Fruit fly (Drosophila melanogaster) whole organism, embryonic: ENCODE measurements around the gene Fmr1.

ENCODE experiments used
- B-H2 ChIP-seq: fragments of 200-800 bp; sonication (Bioruptor generic); optimal IDR thresholded peaks from 2 replicates; lab custom pipeline; 2018; ENCODE audit warnings: missing biosample characterization, mild to moderate bottlenecking, missing genetic modification characterization
- CG10462 ChIP-seq: fragments of 200-800 bp; sonication (Bioruptor generic); optimal IDR thresholded peaks from 2 replicates; lab custom pipeline; 2016; ENCODE audit warnings: missing biosample characterization, missing genetic modification characterization
- CG12391 ChIP-seq: fragments of 200-800 bp; sonication (Bioruptor generic); optimal IDR thresholded peaks from 3 replicates; lab custom pipeline; 2018; ENCODE audit warnings: missing biosample characterization, mild to moderate bottlenecking, missing genetic modification characterization, moderate library complexity
- CG13287 ChIP-seq: fragments of 200-800 bp; sonication (Bioruptor generic); IDR thresholded peaks from 2 replicates; pipeline ENCODE4 v1.3.6; 2022; ENCODE audit warnings: missing biosample characterization, missing genetic modification characterization; ENCODE audit not compliant: partially characterized antibody
- CG13296 ChIP-seq: fragments of 200-800 bp; sonication (Bioruptor generic); optimal IDR thresholded peaks from 3 replicates; lab custom pipeline; 2018; ENCODE audit warnings: missing biosample characterization, mild to moderate bottlenecking, missing genetic modification characterization
- CG13894 ChIP-seq: fragments of 200-800 bp; sonication (Bioruptor generic); optimal IDR thresholded peaks from 3 replicates; lab custom pipeline; 2018; ENCODE audit warnings: missing biosample characterization, mild to moderate bottlenecking, missing genetic modification characterization, moderate library complexity
- CG15696 ChIP-seq: fragments of 200-800 bp; sonication (Bioruptor generic); optimal IDR thresholded peaks from 2 replicates; lab custom pipeline; 2019; ENCODE audit warnings: missing biosample characterization, mild to moderate bottlenecking, missing genetic modification characterization, moderate library complexity
- CG17912 ChIP-seq: fragments of 200-800 bp; sonication (Bioruptor generic); optimal IDR thresholded peaks from 2 replicates; lab custom pipeline; 2018; ENCODE audit warnings: missing biosample characterization, mild to moderate bottlenecking, missing genetic modification characterization
- CG2116 ChIP-seq: fragments of 200-800 bp; sonication (Bioruptor generic); optimal IDR thresholded peaks from 3 replicates; lab custom pipeline; 2018; ENCODE audit warnings: missing biosample characterization, mild to moderate bottlenecking, missing genetic modification characterization
- CG2889 ChIP-seq: fragments of 200-800 bp; sonication (Bioruptor generic); IDR thresholded peaks from 3 replicates; pipeline ENCODE4 v1.3.6; 2022; ENCODE audit warnings: missing biosample characterization, missing genetic modification characterization
- CG3065 ChIP-seq: fragments of 200-800 bp; sonication (Bioruptor generic); optimal IDR thresholded peaks from 2 replicates; lab custom pipeline; 2016; ENCODE audit warnings: missing biosample characterization, missing genetic modification characterization
- CG4328 ChIP-seq: fragments of 200-800 bp; sonication (Bioruptor generic); optimal IDR thresholded peaks from 3 replicates; lab custom pipeline; 2017; ENCODE audit warnings: missing biosample characterization, missing genetic modification reagents, missing genetic modification characterization
- CG7786 ChIP-seq: fragments of 200-800 bp; sonication (Bioruptor generic); optimal IDR thresholded peaks from 2 replicates; lab custom pipeline; 2016; ENCODE audit warnings: missing biosample characterization, missing genetic modification characterization
- CG8089 ChIP-seq: fragments of 200-800 bp; sonication (Bioruptor generic); optimal IDR thresholded peaks from 3 replicates; lab custom pipeline; 2016; ENCODE audit warnings: missing biosample characterization, missing genetic modification characterization
- CG8765 ChIP-seq: fragments of 200-800 bp; sonication (Bioruptor generic); IDR thresholded peaks from 2 replicates; pipeline ENCODE4 v1.3.6; 2022; ENCODE audit warnings: missing biosample characterization, missing genetic modification characterization
- CG8944 ChIP-seq: fragments of 200-800 bp; sonication (Bioruptor generic); optimal IDR thresholded peaks from 3 replicates; lab custom pipeline; 2016; ENCODE audit warnings: missing biosample characterization, missing genetic modification characterization
- CG9727 ChIP-seq: fragments of 200-800 bp; sonication (Bioruptor generic); optimal IDR thresholded peaks from 3 replicates; lab custom pipeline; 2017; ENCODE audit warnings: missing biosample characterization, mild to moderate bottlenecking, missing genetic modification characterization
- CoRest ChIP-seq: fragments of 200-800 bp; sonication (Bioruptor generic); optimal IDR thresholded peaks from 3 replicates; lab custom pipeline; 2018; ENCODE audit warnings: missing biosample characterization, mild to moderate bottlenecking, missing genetic modification characterization, moderate library complexity
- Dad ChIP-seq: fragments of 200-800 bp; sonication (Bioruptor generic); optimal IDR thresholded peaks from 3 replicates; lab custom pipeline; 2016; ENCODE audit warnings: missing biosample characterization, missing genetic modification characterization
- Doc2 ChIP-seq: fragments of 200-800 bp; sonication (Bioruptor generic); IDR thresholded peaks from 2 replicates; pipeline ENCODE4 v1.3.6; 2022; ENCODE audit warnings: missing biosample characterization, missing genetic modification characterization
- E2f1 ChIP-seq: fragments of 200-800 bp; sonication (Bioruptor generic); IDR thresholded peaks from 2 replicates; pipeline ENCODE4 v1.3.6; 2022; ENCODE audit warnings: missing biosample characterization, missing genetic modification characterization
- Eip74EF ChIP-seq, 2 experiments: fragments of 200-800 bp in 1 of 2; fragments of >200 bp in 1 of 2; sonication (Bioruptor generic) in 1 of 2; optimal IDR thresholded peaks; 2 replicates each; lab custom pipeline; 2017 to 2019; ENCODE audit warnings: missing biosample characterization in 2 of 2, missing genetic modification characterization in 2 of 2, mild to moderate bottlenecking in 1 of 2, moderate library complexity in 1 of 2
- H2.0 ChIP-seq: fragments of 200-800 bp; sonication (Bioruptor generic); IDR thresholded peaks from 2 replicates; pipeline ENCODE4 v1.3.6; 2022; ENCODE audit warnings: missing biosample characterization, missing genetic modification characterization
- HLH4C ChIP-seq: fragments of 200-800 bp; sonication (Bioruptor generic); IDR thresholded peaks from 3 replicates; pipeline ENCODE4 v1.3.6; 2022; ENCODE audit warnings: missing biosample characterization, missing genetic modification characterization; ENCODE audit not compliant: partially characterized antibody
- Hey ChIP-seq: fragments of 200-800 bp; sonication (Bioruptor generic); optimal IDR thresholded peaks from 3 replicates; lab custom pipeline; 2018; ENCODE audit warnings: missing biosample characterization, mild to moderate bottlenecking, missing genetic modification characterization
- Hr51 ChIP-seq, 2 experiments: fragments of 200-800 bp; sonication (Bioruptor generic); optimal IDR thresholded peaks; 2 replicates in 1 of 2; 3 replicates in 1 of 2; lab custom pipeline; 2016 to 2018; ENCODE audit warnings: missing biosample characterization in 2 of 2, missing genetic modification characterization in 2 of 2, mild to moderate bottlenecking in 1 of 2, moderate library complexity in 1 of 2
- Mad ChIP-seq: fragments of 200-800 bp; sonication (Bioruptor generic); optimal IDR thresholded peaks from 2 replicates; lab custom pipeline; 2016; ENCODE audit warnings: missing biosample characterization, missing genetic modification characterization
- Med ChIP-seq: fragments of 200-800 bp; sonication (Bioruptor generic); peaks from one replicate; lab custom pipeline; 2016; ENCODE audit warnings: missing biosample characterization, missing genetic modification characterization, mild to moderate bottlenecking, inconsistent platforms, moderate library complexity
- NC2β ChIP-seq: fragments of 200-800 bp; sonication (Bioruptor generic); optimal IDR thresholded peaks from 2 replicates; lab custom pipeline; 2016; ENCODE audit warnings: missing biosample characterization, missing genetic modification characterization
- Opbp ChIP-seq: fragments of 200-800 bp; sonication (Bioruptor generic); IDR thresholded peaks from 3 replicates; pipeline ENCODE4 v1.3.6; 2022; ENCODE audit warnings: missing biosample characterization, missing genetic modification characterization; ENCODE audit not compliant: partially characterized antibody
- Sry-β ChIP-seq: fragments of 200-800 bp; sonication (Bioruptor generic); optimal IDR thresholded peaks from 2 replicates; lab custom pipeline; 2018; ENCODE audit warnings: missing biosample characterization, mild to moderate bottlenecking, missing genetic modification characterization, moderate library complexity
- Sry-δ ChIP-seq: fragments of 200-800 bp; sonication (Bioruptor generic); optimal IDR thresholded peaks from 2 replicates; lab custom pipeline; 2016; ENCODE audit warnings: missing biosample characterization, missing genetic modification characterization
- Tbp ChIP-seq: fragments of >200 bp; optimal IDR thresholded peaks from 2 replicates; lab custom pipeline; 2018; ENCODE audit warnings: missing biosample characterization, missing genetic modification characterization
- bowl ChIP-seq: fragments of 200-800 bp; sonication (Bioruptor generic); IDR thresholded peaks from 2 replicates; pipeline ENCODE4 v1.3.6; 2022; ENCODE audit warnings: missing biosample characterization, missing genetic modification characterization
- bsh ChIP-seq, 2 experiments: fragments of 200-800 bp; sonication (Bioruptor generic); optimal IDR thresholded peaks; 2 replicates each; lab custom pipeline; 2017 to 2018; ENCODE audit warnings: mild to moderate bottlenecking in 2 of 2, missing biosample characterization in 2 of 2, missing genetic modification characterization in 2 of 2, moderate library complexity in 1 of 2
- cato ChIP-seq: fragments of 200-800 bp; sonication (Bioruptor generic); optimal IDR thresholded peaks from 2 replicates; lab custom pipeline; 2016; ENCODE audit warnings: missing biosample characterization, missing genetic modification characterization, borderline replicate concordance
- chinmo ChIP-seq: fragments of 200-800 bp; sonication (Bioruptor generic); IDR thresholded peaks from 4 replicates; pipeline ENCODE4 v1.3.6; 2022; ENCODE audit warnings: missing biosample characterization, missing genetic modification characterization; ENCODE audit not compliant: partially characterized antibody
- dmrt11E ChIP-seq: fragments of 200-800 bp; sonication (Bioruptor generic); optimal IDR thresholded peaks from 3 replicates; lab custom pipeline; 2018; ENCODE audit warnings: missing biosample characterization, mild to moderate bottlenecking, missing genetic modification characterization, moderate library complexity
- exex ChIP-seq: fragments of 200-800 bp; sonication (Bioruptor generic); optimal IDR thresholded peaks from 4 replicates; lab custom pipeline; 2018; ENCODE audit warnings: missing biosample characterization, mild to moderate bottlenecking, missing genetic modification characterization, moderate library complexity
- grau ChIP-seq: fragments of 200-800 bp; optimal IDR thresholded peaks from 3 replicates; lab custom pipeline; 2019; ENCODE audit warnings: missing biosample characterization, mild to moderate bottlenecking, missing genetic modification characterization, moderate library complexity
- ham ChIP-seq: fragments of 200-800 bp; sonication (Bioruptor generic); IDR thresholded peaks from 2 replicates; pipeline ENCODE4 v1.3.6; 2022; ENCODE audit warnings: missing biosample characterization, missing genetic modification characterization
- hkb ChIP-seq, 2 experiments: fragments of 200-800 bp in 1 of 2; fragments of >200 bp in 1 of 2; sonication (Bioruptor generic) in 1 of 2; IDR thresholded peaks in 1 of 2; optimal IDR thresholded peaks in 1 of 2; 2 replicates each; pipeline versions ENCODE4 v1.3.6 to Lab custom; 2017 to 2022; ENCODE audit warnings: missing biosample characterization in 1 of 2, missing genetic modification characterization in 1 of 2
- mld ChIP-seq: fragments of 200-800 bp; sonication (Bioruptor generic); IDR thresholded peaks from 3 replicates; pipeline ENCODE4 v1.3.6; 2022; ENCODE audit warnings: missing biosample characterization, missing genetic modification characterization; ENCODE audit not compliant: partially characterized antibody
- onecut ChIP-seq: fragments of 200-800 bp; sonication (Bioruptor generic); IDR thresholded peaks from 2 replicates; pipeline ENCODE4 v1.3.6; 2022; ENCODE audit warnings: missing biosample characterization, missing genetic modification characterization
- org-1 ChIP-seq: fragments of 200-800 bp; sonication (Bioruptor generic); optimal IDR thresholded peaks from 2 replicates; lab custom pipeline; 2017; ENCODE audit warnings: missing biosample characterization, missing genetic modification characterization
- sens ChIP-seq: fragments of 200-800 bp; sonication (Bioruptor generic); peaks from one replicate; lab custom pipeline; 2016; ENCODE audit warnings: missing biosample characterization, missing genetic modification characterization
- slou ChIP-seq: fragments of 200-800 bp; sonication (Bioruptor generic); optimal IDR thresholded peaks from 3 replicates; lab custom pipeline; 2016; ENCODE audit warnings: missing biosample characterization, missing genetic modification characterization
- tap ChIP-seq: fragments of 200-800 bp; optimal IDR thresholded peaks from 3 replicates; lab custom pipeline; 2019; ENCODE audit warnings: missing biosample characterization, mild to moderate bottlenecking, missing genetic modification characterization, moderate library complexity
- tgo ChIP-seq: fragments of 200-800 bp; sonication (Bioruptor generic); IDR thresholded peaks from 3 replicates; pipeline ENCODE4 v1.3.6; 2022; ENCODE audit warnings: missing biosample characterization, missing genetic modification characterization
- tx ChIP-seq: fragments of 200-800 bp; sonication (Bioruptor generic); optimal IDR thresholded peaks from 2 replicates; lab custom pipeline; 2016; ENCODE audit warnings: missing biosample characterization, missing genetic modification characterization

Gene Fmr1

DNA sequence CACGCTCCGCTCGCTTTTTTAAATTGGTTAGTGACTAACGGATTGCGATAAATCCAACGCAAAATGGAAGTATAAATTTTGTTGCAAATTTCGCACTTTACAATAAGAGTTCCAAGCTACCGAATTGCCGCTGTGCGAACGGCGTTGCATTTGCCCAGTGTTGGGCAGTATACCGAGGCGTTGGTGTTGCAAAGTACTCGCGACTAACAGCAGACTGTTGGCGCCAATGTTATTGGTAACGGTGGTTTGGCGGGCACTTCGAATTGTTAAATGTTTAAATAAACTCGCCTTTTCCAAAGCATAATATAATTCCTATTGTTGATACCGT lies 24.4 kb upstream of the Fmr1 start (continued):
- TF ChIP-seq dmrt11E (tag; lab: Kevin White, UChicago), result no peak
- no peak for TF ChIP-seq CG17912 (GFP tag; lab: Kevin White, UChicago)
- peak; percentile 26 for TF ChIP-seq exex (tag; lab: Kevin White, UChicago)
- no peak for TF ChIP-seq CG3065
- no peak for TF ChIP-seq cato (GFP tag; lab: Kevin White, UChicago)
- TF ChIP-seq CG8765 (GFP tag; lab: Robert Waterston, UW), result no peak
- TF ChIP-seq mld (GFP tag; lab: Robert Waterston, UW), result no peak
- peak; percentile 26 for TF ChIP-seq Mad
- TF ChIP-seq E2f1, result peak; percentile 29; the same call in 1 of the 2 replicates
- TF ChIP-seq CG9727 (GFP tag; lab: Kevin White, UChicago), result no peak
- TF ChIP-seq CoRest (tag; lab: Kevin White, UChicago), result peak; percentile 11
- TF ChIP-seq slou (GFP tag; lab: Kevin White, UChicago), result no peak
- no peak for TF ChIP-seq hkb (optimal IDR thresholded peaks at IDR 0.05; lab: Kevin White, UChicago)
- peak; percentile 44; the same call in 1 of the 2 replicates for TF ChIP-seq hkb (GFP tag; IDR thresholded peaks at IDR 0.05; lab: Robert Waterston, UW)
- TF ChIP-seq bsh (GFP tag; optimal IDR thresholded peaks at IDR 0.05; lab: Kevin White, UChicago), result peak in 1 of 2 experiments; percentile 13
- no peak for TF ChIP-seq CG4328
- peak; percentile 4 for TF ChIP-seq grau
- TF ChIP-seq bowl, result no peak
- no peak for TF ChIP-seq CG2889 (GFP tag; lab: Robert Waterston, UW)
- TF ChIP-seq onecut, result no peak
- peak; percentile 13 for TF ChIP-seq Dad
- no peak for TF ChIP-seq CG12391
- TF ChIP-seq Doc2 (GFP tag; lab: Robert Waterston, UW), result no peak
- TF ChIP-seq ham, result no peak
- TF ChIP-seq CG10462 (GFP tag; lab: Kevin White, UChicago), result no peak
- TF ChIP-seq NC2β, result no peak
- TF ChIP-seq sens (GFP tag; lab: Kevin White, UChicago), result peak; percentile 77
- TF ChIP-seq Eip74EF (GFP tag; optimal IDR thresholded peaks at IDR 0.05; lab: Kevin White, UChicago), result no peak
- no peak for TF ChIP-seq HLH4C (GFP tag; lab: Robert Waterston, UW)
- TF ChIP-seq CG7786 (GFP tag; lab: Kevin White, UChicago), result peak; percentile 48
- TF ChIP-seq tap (tag; lab: Kevin White, UChicago), result no peak
- TF ChIP-seq CG13287, result peak; percentile 61
- TF ChIP-seq tx, result peak; percentile 13
- peak in 1 of 2 experiments; percentile 34 for TF ChIP-seq Hr51 (GFP tag; optimal IDR thresholded peaks at IDR 0.05; lab: Kevin White, UChicago)
- TF ChIP-seq B-H2 (GFP tag; lab: Kevin White, UChicago), result peak; percentile 68
- TF ChIP-seq chinmo (GFP tag; lab: Robert Waterston, UW), result 0 out of 4 replicates have a peak, but pooled peaks have one; percentile 58
- peak; percentile 6 for TF ChIP-seq CG13894 (tag; lab: Kevin White, UChicago)
- peak; percentile 46 for TF ChIP-seq Sry-δ (GFP tag; lab: Kevin White, UChicago)
- peak; percentile 99 for TF ChIP-seq Med (GFP tag; lab: Kevin White, UChicago)
- TF ChIP-seq tgo (GFP tag; lab: Robert Waterston, UW), result no peak
- TF ChIP-seq CG2116, result peak; percentile 20
- no peak for TF ChIP-seq H2.0 (GFP tag; lab: Robert Waterston, UW)
- peak; percentile 38 for TF ChIP-seq CG8944 (GFP tag; lab: Kevin White, UChicago)
- no peak for TF ChIP-seq Sry-β
- no peak for TF ChIP-seq CG15696 (tag; lab: Kevin White, UChicago)
- no peak for TF ChIP-seq Opbp (GFP tag; lab: Robert Waterston, UW)
- no peak for TF ChIP-seq Hey
- peak; percentile 7 for TF ChIP-seq CG13296 (GFP tag; lab: Kevin White, UChicago)
- no peak for TF ChIP-seq Tbp
- TF ChIP-seq CG8089 (GFP tag; lab: Kevin White, UChicago), result no peak
- no peak for TF ChIP-seq org-1 (GFP tag; lab: Kevin White, UChicago)
